Worm (Caenorhabditis elegans): ENCODE data around the gene srsx-18.

Gene srsx-18

ce11 chrV:5922236-5922635 is at the start of gene srsx-18:
Gene srsx-18 (plus strand): TSS chrV:5922536.
- TF ChIP-seq klf-2 (GFP tag; conservative IDR thresholded peaks at IDR 0.05) (no peak), ztf-29 (GFP tag; IDR thresholded peaks at IDR 0.05) (no peak), T22C8.4 (GFP tag; IDR thresholded peaks at IDR 0.05) (no peak), flt-1 (GFP tag; IDR thresholded peaks at IDR 0.05) (no peak), tab-1 (GFP tag; IDR thresholded peaks at IDR 0.05) (no peak), med-1 (GFP tag; optimal IDR thresholded peaks at IDR 0.05; ENCODE audit: insufficient read depth) (no peak), ref-1 (GFP tag; conservative IDR thresholded peaks at IDR 0.05) (no peak), ztf-23 (GFP tag; IDR thresholded peaks at IDR 0.05) (no peak), cog-1 (tag; optimal IDR thresholded peaks at IDR 0.05) (no peak)

DNA sequence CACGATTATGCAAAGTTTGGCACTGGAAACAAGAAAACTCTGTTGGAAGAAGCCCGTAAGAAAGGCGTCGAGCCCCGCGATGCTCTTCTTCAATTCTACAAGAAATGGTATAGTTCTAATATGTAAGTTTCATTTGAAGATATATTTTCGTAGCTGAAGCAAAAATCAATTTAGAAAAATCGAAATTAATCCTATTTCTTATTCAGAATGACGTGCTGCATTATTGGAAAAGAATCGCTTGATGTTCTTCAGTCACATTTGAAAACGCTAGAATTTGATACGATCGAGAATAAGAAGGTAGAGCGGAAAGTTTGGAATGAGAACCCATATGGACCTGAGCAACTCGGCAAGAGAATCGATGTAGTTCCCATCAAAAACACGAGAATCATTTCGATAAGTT is 45.4 kb upstream of the srsx-18 start:
- TF ChIP-seq med-1 (GFP tag; optimal IDR thresholded peaks at IDR 0.05; ENCODE audit: insufficient read depth) (no peak), T22C8.4 (GFP tag; IDR thresholded peaks at IDR 0.05) (no peak), ztf-23 (GFP tag; IDR thresholded peaks at IDR 0.05) (no peak), tab-1 (GFP tag; IDR thresholded peaks at IDR 0.05) (no peak), ztf-29 (GFP tag; IDR thresholded peaks at IDR 0.05) (no peak), ref-1 (GFP tag; conservative IDR thresholded peaks at IDR 0.05) (no peak), flt-1 (GFP tag; IDR thresholded peaks at IDR 0.05) (no peak), cog-1 (tag; optimal IDR thresholded peaks at IDR 0.05) (no peak), klf-2 (GFP tag; conservative IDR thresholded peaks at IDR 0.05) (no peak)

DNA sequence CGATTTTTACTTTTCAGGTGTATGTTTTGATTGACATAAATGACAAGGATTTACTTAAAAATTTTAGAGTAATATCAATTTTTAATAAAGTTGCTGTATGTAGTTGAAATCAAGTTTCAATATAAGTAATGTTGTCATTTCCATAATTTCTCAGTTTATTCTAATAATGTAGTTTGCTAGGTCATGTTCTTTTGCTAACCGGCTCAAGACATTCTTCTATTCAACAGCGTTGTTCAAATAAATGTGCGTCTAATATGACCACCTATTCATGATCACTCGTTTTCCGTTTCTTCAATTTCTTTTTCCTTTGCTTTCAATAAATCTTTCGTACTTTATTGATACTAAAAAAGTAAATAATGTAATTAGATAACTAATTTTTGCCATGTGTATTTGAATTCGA is 42.3 kb upstream of the srsx-18 start, which contains the start of gene C02G6.3:
TSS of gene C02G6.3 (plus strand) at position 301 of the 400 bp plus-strand sequence.
- TF ChIP-seq tab-1 (GFP tag; IDR thresholded peaks at IDR 0.05), result no peak
- TF ChIP-seq ztf-29 (GFP tag; IDR thresholded peaks at IDR 0.05), result no peak
- no peak for TF ChIP-seq cog-1 (tag; optimal IDR thresholded peaks at IDR 0.05)
- no peak for TF ChIP-seq med-1 (GFP tag; optimal IDR thresholded peaks at IDR 0.05; ENCODE audit: insufficient read depth)
- TF ChIP-seq flt-1 (GFP tag; IDR thresholded peaks at IDR 0.05), result no peak
- TF ChIP-seq ref-1 (GFP tag; conservative IDR thresholded peaks at IDR 0.05), result no peak
- TF ChIP-seq T22C8.4 (GFP tag; IDR thresholded peaks at IDR 0.05), result no peak
- TF ChIP-seq ztf-23 (GFP tag; IDR thresholded peaks at IDR 0.05), result no peak
- TF ChIP-seq klf-2 (GFP tag; conservative IDR thresholded peaks at IDR 0.05), result no peak

DNA sequence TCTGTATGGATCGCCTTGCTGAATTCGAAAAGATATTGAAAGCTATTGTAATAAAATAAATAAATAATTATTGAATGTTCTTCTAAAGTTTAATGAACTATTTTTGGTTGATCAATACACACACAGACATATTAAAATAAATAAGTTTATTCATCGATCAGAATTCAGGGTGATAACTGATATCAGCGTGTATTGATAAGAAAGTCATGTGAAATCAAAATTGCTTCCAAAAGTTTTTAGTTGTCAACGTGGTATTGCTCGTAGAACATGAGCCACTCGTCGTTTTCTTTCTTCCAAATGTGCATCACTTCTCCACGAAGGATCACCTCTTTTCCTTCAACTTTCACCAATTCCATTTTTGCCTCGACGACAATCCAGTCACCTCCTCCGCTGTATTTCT is 39.9 kb upstream of the srsx-18 start:
- no peak for TF ChIP-seq ztf-29 (GFP tag; IDR thresholded peaks at IDR 0.05)
- TF ChIP-seq flt-1 (GFP tag; IDR thresholded peaks at IDR 0.05), result no peak
- TF ChIP-seq cog-1 (tag; optimal IDR thresholded peaks at IDR 0.05), result no peak
- no peak for TF ChIP-seq T22C8.4 (GFP tag; IDR thresholded peaks at IDR 0.05)
- TF ChIP-seq ref-1 (GFP tag; conservative IDR thresholded peaks at IDR 0.05), result no peak
- no peak for TF ChIP-seq med-1 (GFP tag; optimal IDR thresholded peaks at IDR 0.05; ENCODE audit: insufficient read depth)
- TF ChIP-seq ztf-23 (GFP tag; IDR thresholded peaks at IDR 0.05), result no peak
- TF ChIP-seq tab-1 (GFP tag; IDR thresholded peaks at IDR 0.05), result no peak
- no peak for TF ChIP-seq klf-2 (GFP tag; conservative IDR thresholded peaks at IDR 0.05)

DNA sequence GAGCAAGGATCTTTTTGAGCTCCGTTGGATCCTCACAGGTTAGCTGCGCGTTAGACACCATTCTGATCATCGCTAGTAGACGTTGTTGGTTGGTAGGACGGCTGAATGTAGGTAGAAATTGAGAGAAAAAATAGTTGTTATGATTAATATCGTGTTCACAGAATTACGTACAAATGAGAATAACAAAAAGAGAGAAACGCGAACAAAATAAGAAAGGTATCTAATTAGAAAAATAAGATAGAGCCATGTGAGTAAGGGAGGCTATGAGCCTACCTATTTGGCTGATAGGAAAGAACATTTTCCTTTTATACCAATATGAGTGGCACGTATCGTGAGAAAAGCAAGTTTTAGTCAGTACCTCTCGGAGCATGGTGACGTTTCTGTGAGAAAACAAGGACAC is 38.6 kb upstream of the srsx-18 start, which contains the start of gene C04E6.8:
TSS of gene C04E6.8 (minus strand) at position 101 of the 400 bp plus-strand sequence.
- no peak for TF ChIP-seq klf-2 (GFP tag; conservative IDR thresholded peaks at IDR 0.05)
- TF ChIP-seq T22C8.4 (GFP tag; IDR thresholded peaks at IDR 0.05), result no peak
- TF ChIP-seq tab-1 (GFP tag; IDR thresholded peaks at IDR 0.05), result no peak
- no peak for TF ChIP-seq cog-1 (tag; optimal IDR thresholded peaks at IDR 0.05)
- TF ChIP-seq med-1 (GFP tag; optimal IDR thresholded peaks at IDR 0.05; ENCODE audit: insufficient read depth), result no peak

DNA sequence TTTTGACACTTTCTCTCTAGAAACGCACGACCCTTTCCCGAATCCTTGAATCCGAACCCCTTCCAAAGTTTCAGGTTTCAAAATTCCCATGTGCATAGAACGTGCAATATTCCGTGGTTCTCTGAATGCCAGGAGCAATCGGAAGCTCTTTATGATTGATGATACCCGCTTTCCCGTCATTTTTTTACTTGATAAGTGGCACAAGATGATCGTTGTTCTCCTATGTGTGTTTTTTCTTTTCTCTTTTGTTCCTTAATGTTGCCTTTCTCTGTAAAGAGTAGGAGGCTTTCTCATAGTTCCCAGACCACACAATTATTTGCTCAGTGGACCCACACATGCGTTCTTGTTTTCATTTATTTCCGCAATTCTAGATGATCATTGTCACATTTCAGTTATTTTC is 33.5 kb upstream of the srsx-18 start:
- no peak for TF ChIP-seq tab-1 (GFP tag; IDR thresholded peaks at IDR 0.05)
- no peak for TF ChIP-seq ref-1 (GFP tag; conservative IDR thresholded peaks at IDR 0.05)
- TF ChIP-seq med-1 (GFP tag; optimal IDR thresholded peaks at IDR 0.05; ENCODE audit: insufficient read depth), result no peak
- no peak for TF ChIP-seq ztf-23 (GFP tag; IDR thresholded peaks at IDR 0.05)
- TF ChIP-seq flt-1 (GFP tag; IDR thresholded peaks at IDR 0.05), result no peak
- no peak for TF ChIP-seq cog-1 (tag; optimal IDR thresholded peaks at IDR 0.05)
- TF ChIP-seq klf-2 (GFP tag; conservative IDR thresholded peaks at IDR 0.05), result no peak

DNA sequence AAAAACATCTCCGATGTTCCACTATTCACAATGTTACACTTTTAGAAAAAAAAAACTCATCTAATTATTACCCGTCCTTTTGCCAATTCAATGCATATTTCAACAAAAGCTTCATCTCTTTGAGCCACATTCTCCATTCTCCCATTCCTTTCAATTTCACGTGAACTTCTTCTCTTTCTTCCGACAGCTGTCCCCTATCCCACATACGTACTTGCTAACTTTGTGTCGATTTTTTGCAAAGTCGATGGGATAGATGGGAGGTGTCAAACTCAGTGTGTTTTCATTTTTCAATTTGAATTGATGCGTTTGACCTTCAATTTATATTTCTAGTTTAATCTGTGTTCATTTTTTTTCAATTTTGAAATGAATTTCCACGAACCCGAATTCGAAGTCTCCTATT is 31.1 kb upstream of the srsx-18 start:
- TF ChIP-seq flt-1 (GFP tag; IDR thresholded peaks at IDR 0.05), result no peak
- no peak for TF ChIP-seq ztf-23 (GFP tag; IDR thresholded peaks at IDR 0.05)
- no peak for TF ChIP-seq ref-1 (GFP tag; conservative IDR thresholded peaks at IDR 0.05)
- no peak for TF ChIP-seq klf-2 (GFP tag; conservative IDR thresholded peaks at IDR 0.05)
- TF ChIP-seq T22C8.4 (GFP tag; IDR thresholded peaks at IDR 0.05), result no peak
- TF ChIP-seq ztf-29 (GFP tag; IDR thresholded peaks at IDR 0.05), result no peak
- no peak for TF ChIP-seq med-1 (GFP tag; optimal IDR thresholded peaks at IDR 0.05; ENCODE audit: insufficient read depth)
- no peak for TF ChIP-seq cog-1 (tag; optimal IDR thresholded peaks at IDR 0.05)
- TF ChIP-seq tab-1 (GFP tag; IDR thresholded peaks at IDR 0.05), result no peak

DNA sequence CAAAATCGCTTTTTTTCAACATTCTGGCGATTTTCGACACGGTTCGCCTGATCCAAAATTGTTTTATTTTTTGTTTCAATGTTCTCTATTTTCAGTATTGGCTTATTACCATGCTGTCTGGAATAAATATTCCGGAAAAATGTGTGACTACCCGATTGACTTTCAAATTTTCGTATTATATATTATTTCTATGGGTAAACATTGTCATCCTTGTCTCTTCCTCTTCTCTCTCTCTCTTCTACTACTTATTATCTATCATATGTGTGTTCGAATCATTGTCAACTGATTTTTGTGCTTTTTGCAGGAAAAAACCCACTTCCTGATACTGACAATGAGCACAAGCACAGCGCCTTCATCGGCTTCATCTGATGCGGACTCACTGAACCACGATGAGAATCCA is 29.3 kb upstream of the srsx-18 start, which contains the start of gene C04E6.7:
TSS of gene C04E6.7 (plus strand) at position 301 of the 400 bp plus-strand sequence.
- TF ChIP-seq med-1 (GFP tag; optimal IDR thresholded peaks at IDR 0.05; ENCODE audit: insufficient read depth) (no peak), ztf-29 (GFP tag; IDR thresholded peaks at IDR 0.05) (no peak), flt-1 (GFP tag; IDR thresholded peaks at IDR 0.05) (no peak), ref-1 (GFP tag; conservative IDR thresholded peaks at IDR 0.05) (no peak), cog-1 (tag; optimal IDR thresholded peaks at IDR 0.05) (no peak), tab-1 (GFP tag; IDR thresholded peaks at IDR 0.05) (no peak), ztf-23 (GFP tag; IDR thresholded peaks at IDR 0.05) (no peak), klf-2 (GFP tag; conservative IDR thresholded peaks at IDR 0.05) (no peak), T22C8.4 (GFP tag; IDR thresholded peaks at IDR 0.05) (no peak)

DNA sequence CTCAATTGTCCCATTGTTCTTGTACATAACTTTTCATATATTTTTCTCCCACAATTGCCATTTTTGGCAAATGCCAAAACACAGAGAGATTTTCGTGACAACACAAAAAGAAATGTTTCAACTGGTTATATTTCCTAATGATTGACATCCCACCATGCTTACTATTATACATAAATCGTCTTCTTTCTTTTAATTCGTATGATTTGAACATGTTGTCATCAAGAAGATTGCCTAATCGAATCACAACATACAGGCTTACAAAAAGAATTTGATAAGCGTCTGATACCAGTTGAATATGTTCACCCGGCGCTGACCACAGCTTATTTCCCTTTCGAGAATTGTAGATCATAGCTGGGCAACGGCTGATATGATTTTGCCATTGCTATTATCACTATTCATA is 27.3 kb upstream of the srsx-18 start, which contains the start of gene grd-9:
TSS of gene grd-9 (plus strand) at position 301 of the 400 bp plus-strand sequence.
- no peak for TF ChIP-seq ztf-29 (GFP tag; IDR thresholded peaks at IDR 0.05)
- TF ChIP-seq tab-1 (GFP tag; IDR thresholded peaks at IDR 0.05), result no peak
- no peak for TF ChIP-seq klf-2 (GFP tag; conservative IDR thresholded peaks at IDR 0.05)
- no peak for TF ChIP-seq T22C8.4 (GFP tag; IDR thresholded peaks at IDR 0.05)
- TF ChIP-seq cog-1 (tag; optimal IDR thresholded peaks at IDR 0.05), result no peak
- TF ChIP-seq ztf-23 (GFP tag; IDR thresholded peaks at IDR 0.05), result no peak
- no peak for TF ChIP-seq flt-1 (GFP tag; IDR thresholded peaks at IDR 0.05)
- no peak for TF ChIP-seq ref-1 (GFP tag; conservative IDR thresholded peaks at IDR 0.05)
- no peak for TF ChIP-seq med-1 (GFP tag; optimal IDR thresholded peaks at IDR 0.05; ENCODE audit: insufficient read depth)

- TF ChIP-seq T22C8.4 (GFP tag; IDR thresholded peaks at IDR 0.05), result no peak
- no peak for TF ChIP-seq klf-2 (GFP tag; conservative IDR thresholded peaks at IDR 0.05)
- no peak for TF ChIP-seq ztf-23 (GFP tag; IDR thresholded peaks at IDR 0.05)
- no peak for TF ChIP-seq ztf-29 (GFP tag; IDR thresholded peaks at IDR 0.05)
- TF ChIP-seq cog-1 (tag; optimal IDR thresholded peaks at IDR 0.05), result no peak
- TF ChIP-seq med-1 (GFP tag; optimal IDR thresholded peaks at IDR 0.05; ENCODE audit: insufficient read depth), result no peak
- no peak for TF ChIP-seq flt-1 (GFP tag; IDR thresholded peaks at IDR 0.05)
- TF ChIP-seq ref-1 (GFP tag; conservative IDR thresholded peaks at IDR 0.05), result no peak
- TF ChIP-seq tab-1 (GFP tag; IDR thresholded peaks at IDR 0.05), result no peak
Measured at ce11 chrV:5899940-5900339, 22.4 kb upstream of the srsx-18 start, which contains the start of gene srd-16. Gene srd-16 (minus strand): TSS chrV:5900040.
